Worm (Caenorhabditis elegans) whole organism, L4 larva: ENCODE measurements around the gene ppk-2.

Source experiments
- Y5F2A.4 ChIP-seq: fragments of 200-800 bp; sonication (Bioruptor generic); optimal IDR thresholded peaks from 2 replicates; lab custom pipeline; 2018; ENCODE audit warnings: mild to moderate bottlenecking, missing genetic modification characterization, missing compliant biosample characterization
- dve-1 ChIP-seq: sonication (generic microtip); optimal IDR thresholded peaks from 2 replicates; lab custom pipeline; 2017; ENCODE audit warnings: antibody characterized with exemption, mild to moderate bottlenecking, missing genetic modification characterization, missing compliant biosample characterization; ENCODE audit not compliant: insufficient read depth
- lin-38 ChIP-seq: fragments of 200-800 bp; sonication (Bioruptor generic); IDR thresholded peaks from 2 replicates; pipeline ENCODE4 v1.3.6; 2022; ENCODE audit warnings: missing genetic modification reagents, missing genetic modification characterization, missing compliant biosample characterization

DNA sequence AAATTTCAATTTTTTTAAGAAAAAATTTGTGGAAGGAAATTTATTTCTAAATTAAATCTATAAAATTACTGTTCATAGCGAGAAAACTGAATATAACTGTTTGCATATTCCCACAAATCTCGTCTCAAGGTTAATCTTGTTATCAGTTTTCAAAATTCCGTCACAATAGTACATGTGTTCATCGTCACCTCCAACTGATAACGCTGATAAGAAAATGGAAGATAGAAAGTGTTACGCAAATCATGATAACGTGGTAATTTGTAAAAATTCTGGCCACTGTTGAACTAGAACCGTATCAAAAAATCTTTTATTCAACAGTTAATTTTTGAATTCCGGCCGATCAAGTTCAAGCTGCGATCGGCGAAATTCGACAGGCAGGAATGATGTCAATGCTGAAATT lies 48.7 kb upstream of the ppk-2 start:
- TF ChIP-seq lin-38 (GFP tag; lab: Robert Waterston, UW): no peak
- TF ChIP-seq dve-1 (tag; lab: Kevin White, UChicago): no peak
- TF ChIP-seq Y5F2A.4 (GFP tag; lab: Kevin White, UChicago): no peak
